Fruit fly (Drosophila melanogaster) whole organism, wandering third instar larva: ENCODE measurements around the gene Cdk2.

Source experiments
- Abd-B ChIP-seq: fragments of >200 bp; optimal IDR thresholded peaks from 2 replicates; lab custom pipeline; 2017; ENCODE audit warnings: missing biosample characterization, missing genetic modification characterization
- CG9705 ChIP-seq: fragments of 200-800 bp; sonication (Bioruptor generic); optimal IDR thresholded peaks from 2 replicates; lab custom pipeline; 2018; ENCODE audit warnings: missing biosample characterization, mild to moderate bottlenecking, missing genetic modification characterization
- Hr78 ChIP-seq: fragments of >200 bp; optimal IDR thresholded peaks from 2 replicates; lab custom pipeline; 2017; ENCODE audit warnings: missing biosample characterization, missing genetic modification characterization
- br ChIP-seq: fragments of 200-800 bp; sonication (Bioruptor generic); optimal IDR thresholded peaks from 2 replicates; lab custom pipeline; 2016; ENCODE audit warnings: missing biosample characterization, missing genetic modification characterization
- h ChIP-seq: fragments of 200-800 bp; sonication (Bioruptor generic); optimal IDR thresholded peaks from 3 replicates; lab custom pipeline; 2016; ENCODE audit warnings: missing biosample characterization, mild to moderate bottlenecking, missing genetic modification characterization
- jim ChIP-seq: fragments of 175-275, 200-325 bp; sonication (Bioruptor generic); optimal IDR thresholded peaks from 2 replicates; lab custom pipeline; 2016; ENCODE audit warnings: missing biosample characterization, mild to moderate bottlenecking, missing genetic modification characterization
- usp ChIP-seq: fragments of >200 bp; optimal IDR thresholded peaks from 2 replicates; lab custom pipeline; 2017; ENCODE audit warnings: missing biosample characterization, missing genetic modification characterization

DNA sequence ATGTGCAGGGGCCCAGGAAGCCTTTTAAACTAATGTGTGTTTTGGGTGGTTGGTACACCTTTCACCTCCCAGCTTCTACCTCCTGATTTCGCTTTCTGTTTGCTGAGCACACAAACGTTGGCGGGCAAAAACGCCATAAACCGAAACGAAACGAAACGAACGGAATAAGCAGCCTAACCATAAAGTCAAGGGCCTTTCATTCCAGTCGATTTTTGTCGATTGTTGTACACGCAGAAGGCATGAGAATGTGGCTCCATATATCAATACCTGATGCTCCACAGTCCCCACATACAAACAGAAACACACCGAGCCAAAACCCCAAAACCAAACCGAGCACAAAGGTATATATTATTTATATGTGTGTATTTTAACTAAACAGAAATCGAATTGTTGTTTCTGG, 11.9 kb upstream of the Cdk2 start:
- no peak for TF ChIP-seq Abd-B
- TF ChIP-seq usp, result no peak
- TF ChIP-seq CG9705 (GFP tag; lab: Kevin White, UChicago), result no peak
- TF ChIP-seq Hr78 (GFP tag; lab: Kevin White, UChicago), result no peak
- no peak for TF ChIP-seq jim (GFP tag; lab: Kevin White, UChicago)
- no peak for TF ChIP-seq h
- no peak for TF ChIP-seq br
